Fruit fly (Drosophila melanogaster) whole organism, embryonic: Measurements from ENCODE around the gene CG42263.

Experiments
- Ada2b ChIP-seq: fragments of 200-800 bp; sonication (Bioruptor generic); IDR thresholded peaks from 2 replicates; pipeline ENCODE4 v1.3.6; 2022; ENCODE audit warnings: missing biosample characterization, missing genetic modification characterization
- Bgb ChIP-seq: fragments of 200-800 bp; sonication (Bioruptor generic); IDR thresholded peaks from 2 replicates; pipeline ENCODE4 v1.3.6; 2022; ENCODE audit warnings: missing biosample characterization, missing genetic modification characterization; ENCODE audit not compliant: partially characterized antibody
- CG10274 ChIP-seq: fragments of 200-800 bp; sonication (Bioruptor generic); optimal IDR thresholded peaks from 3 replicates; lab custom pipeline; 2017; ENCODE audit warnings: missing biosample characterization, mild to moderate bottlenecking, missing genetic modification characterization
- CG12391 ChIP-seq: fragments of 200-800 bp; sonication (Bioruptor generic); optimal IDR thresholded peaks from 3 replicates; lab custom pipeline; 2018; ENCODE audit warnings: missing biosample characterization, mild to moderate bottlenecking, missing genetic modification characterization, moderate library complexity
- CG13296 ChIP-seq: fragments of 200-800 bp; sonication (Bioruptor generic); optimal IDR thresholded peaks from 3 replicates; lab custom pipeline; 2018; ENCODE audit warnings: missing biosample characterization, mild to moderate bottlenecking, missing genetic modification characterization
- CG14441 ChIP-seq: fragments of 200-800 bp; sonication (Bioruptor generic); IDR thresholded peaks from 2 replicates; pipeline ENCODE4 v1.3.6; 2022; ENCODE audit warnings: missing biosample characterization, missing genetic modification characterization
- CG14860 ChIP-seq: fragments of 200-800 bp; sonication (Bioruptor generic); IDR thresholded peaks from 3 replicates; pipeline ENCODE4 v1.3.6; 2022; ENCODE audit warnings: missing biosample characterization, missing genetic modification characterization; ENCODE audit not compliant: partially characterized antibody
- CG15073 ChIP-seq: fragments of 200-800 bp; sonication (Bioruptor generic); optimal IDR thresholded peaks from 2 replicates; lab custom pipeline; 2016; ENCODE audit warnings: missing biosample characterization, missing genetic modification characterization
- CG15696 ChIP-seq: fragments of 200-800 bp; sonication (Bioruptor generic); optimal IDR thresholded peaks from 2 replicates; lab custom pipeline; 2019; ENCODE audit warnings: missing biosample characterization, mild to moderate bottlenecking, missing genetic modification characterization, moderate library complexity
- CG16813 ChIP-seq: fragments of 200-800 bp; sonication (Bioruptor generic); IDR thresholded peaks from 3 replicates; pipeline ENCODE4 v1.3.6; 2022; ENCODE audit warnings: missing biosample characterization, missing genetic modification characterization; ENCODE audit not compliant: partially characterized antibody
- CG16815 ChIP-seq: fragments of 200-800 bp; sonication (Bioruptor generic); optimal IDR thresholded peaks from 3 replicates; lab custom pipeline; 2017; ENCODE audit warnings: missing biosample characterization, mild to moderate bottlenecking, missing genetic modification characterization
- CG17328 ChIP-seq: fragments of 200-800 bp; sonication (Bioruptor generic); IDR thresholded peaks from 2 replicates; pipeline ENCODE4 v1.3.6; 2022; ENCODE audit warnings: missing biosample characterization, missing genetic modification characterization
- CG17385 ChIP-seq: fragments of 200-800 bp; sonication (Bioruptor generic); optimal IDR thresholded peaks from 3 replicates; lab custom pipeline; 2018; ENCODE audit warnings: missing biosample characterization, mild to moderate bottlenecking, missing genetic modification characterization
- CG17829 ChIP-seq: fragments of 200-800 bp; optimal IDR thresholded peaks from 2 replicates; lab custom pipeline; 2019; ENCODE audit warnings: missing biosample characterization, mild to moderate bottlenecking, missing genetic modification characterization, moderate library complexity
- CG2120 ChIP-seq: fragments of 200-800 bp; sonication (Bioruptor generic); optimal IDR thresholded peaks from 3 replicates; lab custom pipeline; 2016; ENCODE audit warnings: missing biosample characterization, missing genetic modification characterization
- CG2199 ChIP-seq: fragments of 200-800 bp; sonication (Bioruptor generic); IDR thresholded peaks from 3 replicates; pipeline ENCODE4 v1.3.6; 2022; ENCODE audit warnings: missing biosample characterization, missing genetic modification characterization
- CG31365 ChIP-seq: fragments of 200-800 bp; sonication (Bioruptor generic); optimal IDR thresholded peaks from 2 replicates; lab custom pipeline; 2018; ENCODE audit warnings: missing biosample characterization, mild to moderate bottlenecking, missing genetic modification characterization
- CG31441 ChIP-seq: fragments of 200-800 bp; sonication (Bioruptor generic); IDR thresholded peaks from 2 replicates; pipeline ENCODE4 v1.3.6; 2022; ENCODE audit warnings: missing biosample characterization, missing genetic modification characterization
- CG34376 ChIP-seq: fragments of 200-800 bp; sonication (Bioruptor generic); optimal IDR thresholded peaks from 2 replicates; lab custom pipeline; 2018; ENCODE audit warnings: missing biosample characterization, mild to moderate bottlenecking, missing genetic modification characterization
- CG4424 ChIP-seq: fragments of 200-800 bp; sonication (Bioruptor generic); optimal IDR thresholded peaks from 3 replicates; lab custom pipeline; 2016; ENCODE audit warnings: missing biosample characterization, missing genetic modification characterization
- CG4707 ChIP-seq: fragments of 200-800 bp; sonication (Bioruptor generic); optimal IDR thresholded peaks from 2 replicates; lab custom pipeline; 2018; ENCODE audit warnings: missing biosample characterization, mild to moderate bottlenecking, missing genetic modification characterization, moderate library complexity
- CG6254 ChIP-seq: fragments of 200-800 bp; sonication (Bioruptor generic); optimal IDR thresholded peaks from 3 replicates; lab custom pipeline; 2017; ENCODE audit warnings: mild to moderate bottlenecking, missing biosample characterization, missing genetic modification reagents, missing genetic modification characterization
- CG6765 ChIP-seq: fragments of 200-800 bp; sonication (Bioruptor generic); optimal IDR thresholded peaks from 3 replicates; lab custom pipeline; 2017; ENCODE audit warnings: missing biosample characterization, mild to moderate bottlenecking, missing genetic modification characterization
- CG6813 ChIP-seq: fragments of 200-800 bp; sonication (Bioruptor generic); optimal IDR thresholded peaks from 2 replicates; lab custom pipeline; 2017; ENCODE audit warnings: missing biosample characterization, missing genetic modification characterization, mild to moderate bottlenecking, moderate library complexity, missing genetic modification reagents
- CG7372 ChIP-seq: fragments of 200-800 bp; sonication (Bioruptor generic); IDR thresholded peaks from 2 replicates; pipeline ENCODE4 v1.3.6; 2022; ENCODE audit warnings: missing biosample characterization, missing genetic modification characterization
- CG7963 ChIP-seq: fragments of 200-800 bp; sonication (Bioruptor generic); IDR thresholded peaks from 3 replicates; pipeline ENCODE4 v1.3.6; 2022; ENCODE audit warnings: missing biosample characterization, missing genetic modification characterization; ENCODE audit not compliant: partially characterized antibody
- CG9797 ChIP-seq: fragments of 200-800 bp; sonication (Bioruptor generic); optimal IDR thresholded peaks from 3 replicates; lab custom pipeline; 2018; ENCODE audit warnings: missing biosample characterization, mild to moderate bottlenecking, missing genetic modification characterization
- Dbx ChIP-seq: fragments of 200-800 bp; sonication (Bioruptor generic); IDR thresholded peaks from 3 replicates; pipeline ENCODE4 v1.3.6; 2022; ENCODE audit warnings: missing biosample characterization, missing genetic modification characterization
- Drgx ChIP-seq: fragments of 200-800 bp; sonication (Bioruptor generic); IDR thresholded peaks from 2 replicates; pipeline ENCODE4 v1.3.6; 2022; ENCODE audit warnings: missing biosample characterization, missing genetic modification characterization
- HmgZ ChIP-seq: fragments of 200-800 bp; sonication (Bioruptor generic); optimal IDR thresholded peaks from 2 replicates; lab custom pipeline; 2018; ENCODE audit warnings: missing biosample characterization, mild to moderate bottlenecking, missing genetic modification characterization
- Hmx ChIP-seq: fragments of 200-800 bp; sonication (Bioruptor generic); optimal IDR thresholded peaks from 2 replicates; lab custom pipeline; 2016; ENCODE audit warnings: missing biosample characterization, missing genetic modification characterization
- Hr3 ChIP-seq: fragments of 200-800 bp; sonication (Bioruptor generic); optimal IDR thresholded peaks from 3 replicates; lab custom pipeline; 2016; ENCODE audit warnings: missing biosample characterization, missing genetic modification characterization
- Hr78 ChIP-seq, 2 experiments: fragments of 200-800 bp in 1 of 2; fragments of >200 bp in 1 of 2; sonication (Bioruptor generic) in 1 of 2; optimal IDR thresholded peaks; 2 replicates each; lab custom pipeline; 2017 to 2019; ENCODE audit warnings: missing biosample characterization in 2 of 2, missing genetic modification characterization in 2 of 2, mild to moderate bottlenecking in 1 of 2, moderate library complexity in 1 of 2
- Lpt ChIP-seq: fragments of >200 bp; optimal IDR thresholded peaks from 2 replicates; lab custom pipeline; 2018; ENCODE audit warnings: missing biosample characterization, missing genetic modification characterization
- MTF-1 ChIP-seq: fragments of 200-800 bp; sonication (Bioruptor generic); optimal IDR thresholded peaks from 2 replicates; lab custom pipeline; 2018; ENCODE audit warnings: missing biosample characterization, mild to moderate bottlenecking, missing genetic modification characterization, borderline replicate concordance
- Meics ChIP-seq: fragments of 200-800 bp; sonication (Bioruptor generic); optimal IDR thresholded peaks from 2 replicates; lab custom pipeline; 2017; ENCODE audit warnings: missing biosample characterization, mild to moderate bottlenecking, missing genetic modification characterization
- Nf-YA ChIP-seq: fragments of 200-800 bp; sonication (Bioruptor generic); IDR thresholded peaks from 2 replicates; pipeline ENCODE4 v1.3.6; 2022; ENCODE audit warnings: missing biosample characterization, missing genetic modification characterization
- NfI ChIP-seq: fragments of 200-800 bp; sonication (Bioruptor generic); optimal IDR thresholded peaks from 3 replicates; lab custom pipeline; 2018; ENCODE audit warnings: missing biosample characterization, mild to moderate bottlenecking, missing genetic modification characterization, moderate library complexity
- amos ChIP-seq: fragments of 200-800 bp; sonication (Bioruptor generic); IDR thresholded peaks from 2 replicates; pipeline ENCODE4 v1.3.6; 2022; ENCODE audit warnings: missing biosample characterization, missing genetic modification characterization; ENCODE audit not compliant: partially characterized antibody
- bcd ChIP-seq: fragments of 200-800 bp; sonication (Bioruptor generic); optimal IDR thresholded peaks from 2 replicates; lab custom pipeline; 2017; ENCODE audit warnings: missing biosample characterization, mild to moderate bottlenecking, missing genetic modification characterization
- br ChIP-seq: fragments of >200 bp; optimal IDR thresholded peaks from 2 replicates; lab custom pipeline; 2017
- crc ChIP-seq: fragments of 200-800 bp; sonication (Bioruptor generic); optimal IDR thresholded peaks from 2 replicates; lab custom pipeline; 2016; ENCODE audit warnings: missing biosample characterization, missing genetic modification characterization
- dati ChIP-seq: fragments of 200-800 bp; sonication (Bioruptor generic); IDR thresholded peaks from 2 replicates; pipeline ENCODE4 v1.3.6; 2022; ENCODE audit warnings: missing biosample characterization, missing genetic modification characterization
- grn ChIP-seq: fragments of 200-800 bp; sonication (Bioruptor generic); optimal IDR thresholded peaks from 3 replicates; lab custom pipeline; 2017; ENCODE audit warnings: missing biosample characterization, missing genetic modification characterization
- lola ChIP-seq, 3 experiments: fragments of >200 bp in 2 of 3; fragments of 200-800 bp in 1 of 3; sonication (Bioruptor generic) in 1 of 3; optimal IDR thresholded peaks; 2 replicates each; lab custom pipeline; 2017 to 2019; ENCODE audit warnings: missing biosample characterization in 3 of 3, missing genetic modification characterization in 3 of 3, mild to moderate bottlenecking in 1 of 3, moderate library complexity in 1 of 3
- mam ChIP-seq: fragments of 200-800 bp; sonication (Bioruptor generic); optimal IDR thresholded peaks from 3 replicates; lab custom pipeline; 2016; ENCODE audit warnings: missing biosample characterization, missing genetic modification characterization
- mirr ChIP-seq: fragments of 200-800 bp; sonication (Bioruptor generic); optimal IDR thresholded peaks from 3 replicates; lab custom pipeline; 2018; ENCODE audit warnings: missing biosample characterization, mild to moderate bottlenecking, missing genetic modification characterization
- nom ChIP-seq: fragments of 200-800 bp; sonication (Bioruptor generic); optimal IDR thresholded peaks from 2 replicates; lab custom pipeline; 2017; ENCODE audit warnings: missing biosample characterization, missing genetic modification characterization, mild to moderate bottlenecking, moderate library complexity, missing genetic modification reagents
- wdn ChIP-seq: fragments of 200-800 bp; sonication (Bioruptor generic); IDR thresholded peaks from 2 replicates; pipeline ENCODE4 v1.3.6; 2022; ENCODE audit warnings: missing biosample characterization, missing genetic modification characterization
- zen2 ChIP-seq: fragments of 200-800 bp; sonication (Bioruptor generic); IDR thresholded peaks from 3 replicates; pipeline ENCODE4 v1.3.6; 2022; ENCODE audit warnings: missing biosample characterization, missing genetic modification characterization; ENCODE audit not compliant: partially characterized antibody

The CG42263 gene

DNA sequence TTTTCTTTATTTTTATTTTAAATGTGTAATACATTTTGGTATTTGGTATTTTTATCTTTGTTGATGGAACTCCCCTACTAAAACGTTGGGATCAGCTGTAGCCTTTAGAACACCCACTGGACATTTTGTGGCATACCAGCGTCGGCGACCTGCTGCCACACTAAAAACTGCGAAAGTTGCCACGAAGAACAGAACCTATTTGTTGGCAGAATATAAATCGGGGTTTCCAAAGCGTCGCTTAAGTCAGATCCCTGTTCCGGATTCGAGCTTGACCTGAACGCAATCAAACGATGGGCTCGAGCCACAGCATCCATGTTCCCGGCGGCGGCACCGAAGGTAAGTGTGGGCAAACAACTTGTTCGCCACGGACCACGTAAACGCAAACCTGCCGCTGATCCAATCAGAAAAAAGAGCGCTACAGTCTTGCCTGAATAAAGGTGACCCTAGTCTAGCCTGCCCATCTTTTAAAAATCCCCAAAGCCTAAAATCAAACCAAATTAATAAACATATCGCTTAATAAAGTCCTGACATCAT lies 30.8 kb downstream of the CG42263 start, which contains the start of gene Grasp65 (continued):
- no peak for TF ChIP-seq grn (GFP tag; lab: Kevin White, UChicago)
- TF ChIP-seq CG2199 (GFP tag; lab: Robert Waterston, UW), result no peak
- TF ChIP-seq bcd (GFP tag; lab: Kevin White, UChicago), result no peak
- no peak for TF ChIP-seq zen2 (GFP tag; lab: Robert Waterston, UW)
- no peak for TF ChIP-seq Lpt (GFP tag; lab: Kevin White, UChicago)
- TF ChIP-seq Dbx (GFP tag; lab: Robert Waterston, UW), result no peak
- TF ChIP-seq Hr78 (GFP tag; optimal IDR thresholded peaks at IDR 0.05; lab: Kevin White, UChicago), result no peak
- TF ChIP-seq mam (GFP tag; lab: Kevin White, UChicago), result no peak
- peak; percentile 14 for TF ChIP-seq Meics
- no peak for TF ChIP-seq lola (GFP tag; optimal IDR thresholded peaks at IDR 0.05; lab: Kevin White, UChicago)
- TF ChIP-seq CG7963, result no peak
- no peak for TF ChIP-seq CG15073 (GFP tag; lab: Kevin White, UChicago)
- no peak for TF ChIP-seq CG14860 (GFP tag; lab: Robert Waterston, UW)
- no peak for TF ChIP-seq CG10274 (GFP tag; lab: Kevin White, UChicago)
- TF ChIP-seq CG13296 (GFP tag; lab: Kevin White, UChicago), result peak; percentile 31
- peak; percentile 29; the same call in 1 of the 2 replicates for TF ChIP-seq CG31441 (GFP tag; lab: Robert Waterston, UW)
- no peak for TF ChIP-seq dati (GFP tag; lab: Robert Waterston, UW)
- no peak for TF ChIP-seq CG15696 (tag; lab: Kevin White, UChicago)
- TF ChIP-seq CG9797 (GFP tag; lab: Kevin White, UChicago), result peak; percentile 81
- TF ChIP-seq br (lab: Kevin White, UChicago), result no peak
- no peak for TF ChIP-seq CG7372 (GFP tag; lab: Robert Waterston, UW)
- TF ChIP-seq CG14441 (GFP tag; lab: Robert Waterston, UW), result 0 out of 2 replicates have a peak, but pooled peaks have one; percentile 15
- TF ChIP-seq CG17829 (tag; lab: Kevin White, UChicago), result peak; percentile 30
- TF ChIP-seq CG31365 (tag; lab: Kevin White, UChicago), result no peak
- TF ChIP-seq CG4707, result no peak
- peak; percentile 53 for TF ChIP-seq HmgZ (tag; lab: Kevin White, UChicago)
- TF ChIP-seq CG17385 (GFP tag; lab: Kevin White, UChicago), result no peak
- 0 out of 2 replicates have a peak, but pooled peaks have one; percentile 14 for TF ChIP-seq CG17328 (GFP tag; lab: Robert Waterston, UW)
- TF ChIP-seq nom (GFP tag; lab: Kevin White, UChicago), result peak; percentile 45
- TF ChIP-seq CG6254 (GFP tag; lab: Kevin White, UChicago), result no peak
- TF ChIP-seq Nf-YA (GFP tag; lab: Robert Waterston, UW), result no peak
- no peak for TF ChIP-seq Hr3 (GFP tag; lab: Kevin White, UChicago)
- no peak for TF ChIP-seq NfI
- no peak for TF ChIP-seq Drgx
- peak; percentile 24 for TF ChIP-seq CG34376
- TF ChIP-seq MTF-1 (GFP tag; lab: Kevin White, UChicago), result no peak
- no peak for TF ChIP-seq CG6813 (GFP tag; lab: Kevin White, UChicago)
- no peak for TF ChIP-seq CG4424 (GFP tag; lab: Kevin White, UChicago)
- no peak for TF ChIP-seq mirr (GFP tag; lab: Kevin White, UChicago)
- TF ChIP-seq CG16815 (GFP tag; lab: Kevin White, UChicago), result no peak
- no peak for TF ChIP-seq CG16813 (GFP tag; lab: Robert Waterston, UW)
- TF ChIP-seq CG12391 (tag; lab: Kevin White, UChicago), result peak; percentile 35
- no peak; the same call in 1 of the 2 replicates for TF ChIP-seq amos (GFP tag; lab: Robert Waterston, UW)
- TF ChIP-seq CG2120 (GFP tag; lab: Kevin White, UChicago), result no peak
- TF ChIP-seq CG6765 (GFP tag; lab: Kevin White, UChicago), result peak; percentile 33
- no peak for TF ChIP-seq Ada2b (GFP tag; lab: Robert Waterston, UW)
- no peak; the same call in 1 of the 2 replicates for TF ChIP-seq Bgb (GFP tag; lab: Robert Waterston, UW)
- TF ChIP-seq crc (GFP tag; lab: Kevin White, UChicago), result no peak
- TF ChIP-seq wdn (GFP tag; lab: Robert Waterston, UW), result no peak
- no peak for TF ChIP-seq Hmx (GFP tag; lab: Kevin White, UChicago)
